Worm (Caenorhabditis elegans): ENCODE results near the gene T09F5.20.

Gene T09F5.20

DNA sequence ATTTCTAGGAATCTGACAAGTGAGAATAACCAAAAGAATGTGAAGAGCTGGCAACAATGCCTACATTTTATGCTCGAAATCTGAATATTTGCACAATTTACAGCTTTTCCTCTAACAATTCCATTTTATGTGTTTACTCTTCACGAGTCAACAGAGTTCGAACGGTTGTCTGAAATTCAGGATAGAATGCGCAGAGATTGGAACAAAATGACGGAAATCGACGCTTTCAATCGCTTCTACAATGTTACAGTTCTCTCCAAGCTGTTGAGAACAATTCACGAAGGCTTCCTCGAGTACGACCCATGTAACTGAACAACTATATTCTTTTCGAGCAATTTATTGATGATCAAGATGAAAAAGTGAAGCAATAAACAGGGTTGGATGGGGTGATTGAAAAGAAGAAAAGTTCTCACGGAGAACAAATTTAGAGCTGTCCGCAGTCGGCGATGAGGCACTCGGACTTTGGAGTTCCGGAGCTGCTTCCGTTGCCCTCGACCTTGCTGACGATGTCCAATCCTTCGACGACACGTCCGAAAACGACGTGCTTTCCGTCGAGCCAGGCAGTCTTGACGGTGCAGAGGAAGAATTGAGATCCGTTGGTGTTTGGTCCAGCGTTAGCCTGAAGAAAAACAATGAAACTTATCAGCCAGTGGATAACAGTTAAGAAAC lies 38.7 kb upstream of the T09F5.20 start, which contains the start of gene Y75B12B.3:
Gene Y75B12B.3 (minus strand): TSS at position 21 of the 669 bp plus-strand sequence.
- TF ChIP-seq ama-1 (optimal IDR thresholded peaks at IDR 0.05), result no peak
- TF ChIP-seq hnd-1 (tag; optimal IDR thresholded peaks at IDR 0.05), result no peak
- TF ChIP-seq B0310.2 (tag; optimal IDR thresholded peaks at IDR 0.05), result no peak
- TF ChIP-seq aly-1 (tag; optimal IDR thresholded peaks at IDR 0.05), result no peak
- no peak for TF ChIP-seq F13C5.2 (tag; optimal IDR thresholded peaks at IDR 0.05)
- no peak for TF ChIP-seq scrt-1 (GFP tag; IDR thresholded peaks at IDR 0.05)
- no peak for TF ChIP-seq pes-1 (GFP tag; IDR thresholded peaks at IDR 0.05)
- TF ChIP-seq ceh-13 (GFP tag; optimal IDR thresholded peaks at IDR 0.05), result no peak
- no peak for TF ChIP-seq tbx-11 (GFP tag; IDR thresholded peaks at IDR 0.05)
- TF ChIP-seq tbx-37 (GFP tag; conservative IDR thresholded peaks at IDR 0.05), result no peak
- no peak for TF ChIP-seq ets-7 (tag; optimal IDR thresholded peaks at IDR 0.05)
- TF ChIP-seq hmg-4 (GFP tag; optimal IDR thresholded peaks at IDR 0.05), result no peak

- no peak for TF ChIP-seq ceh-13 (GFP tag; optimal IDR thresholded peaks at IDR 0.05)
- TF ChIP-seq tbx-37 (GFP tag; conservative IDR thresholded peaks at IDR 0.05), result no peak
- no peak for TF ChIP-seq pes-1 (GFP tag; IDR thresholded peaks at IDR 0.05)
- TF ChIP-seq ama-1 (optimal IDR thresholded peaks at IDR 0.05), result no peak
- no peak for TF ChIP-seq tra-4 (tag; optimal IDR thresholded peaks at IDR 0.05)
- TF ChIP-seq ets-7 (tag; optimal IDR thresholded peaks at IDR 0.05), result no peak
- no peak for TF ChIP-seq scrt-1 (GFP tag; IDR thresholded peaks at IDR 0.05)
- no peak for TF ChIP-seq flt-1 (GFP tag; IDR thresholded peaks at IDR 0.05)
- TF ChIP-seq aly-1 (tag; optimal IDR thresholded peaks at IDR 0.05), result no peak
Measured at ce11 chrV:15184097-15185040, 36.7 kb upstream of the T09F5.20 start, which contains the start of gene Y75B12B.1. Y75B12B.1 (plus strand) TSS chrV:15184699.

- TF ChIP-seq F13C5.2 (tag; optimal IDR thresholded peaks at IDR 0.05), result no peak
- no peak for TF ChIP-seq B0310.2 (tag; optimal IDR thresholded peaks at IDR 0.05)
- TF ChIP-seq ceh-13 (GFP tag; optimal IDR thresholded peaks at IDR 0.05), result no peak
- TF ChIP-seq pes-1 (GFP tag; IDR thresholded peaks at IDR 0.05), result no peak
- TF ChIP-seq flt-1 (GFP tag; IDR thresholded peaks at IDR 0.05), result no peak
Measured at ce11 chrV:15182407-15182806, 34.7 kb upstream of the T09F5.20 start, which contains the start of gene fbxa-84. fbxa-84 (plus strand) TSS chrV:15182440.

DNA sequence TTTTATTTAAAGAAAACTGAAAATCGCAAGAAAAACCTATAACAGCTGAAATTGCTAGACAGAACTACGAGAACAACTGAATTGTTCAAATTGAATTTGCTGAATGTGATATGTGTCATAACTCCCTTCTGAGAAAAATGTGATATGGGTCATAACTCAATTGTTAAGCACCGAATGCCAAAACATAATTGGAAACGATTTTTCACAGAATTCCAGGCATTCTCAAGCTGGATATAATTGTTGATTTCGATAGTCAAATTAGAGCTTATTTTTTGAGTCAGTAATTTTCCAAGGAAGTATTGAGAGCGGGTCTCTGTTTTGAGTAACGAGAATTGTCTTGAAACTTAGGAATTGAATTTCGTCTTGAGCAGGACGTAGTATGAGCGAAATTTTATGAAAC lies 34.2 kb upstream of the T09F5.20 start:
- TF ChIP-seq tra-4 (tag; optimal IDR thresholded peaks at IDR 0.05), result no peak
- no peak for TF ChIP-seq aly-1 (tag; optimal IDR thresholded peaks at IDR 0.05)
- TF ChIP-seq hmg-4 (GFP tag; optimal IDR thresholded peaks at IDR 0.05), result no peak
- no peak for TF ChIP-seq F13C5.2 (tag; optimal IDR thresholded peaks at IDR 0.05)
- no peak for TF ChIP-seq scrt-1 (GFP tag; IDR thresholded peaks at IDR 0.05)
- no peak for TF ChIP-seq tbx-11 (GFP tag; IDR thresholded peaks at IDR 0.05)
- TF ChIP-seq hmbx-1 (tag; optimal IDR thresholded peaks at IDR 0.05), result no peak
- TF ChIP-seq ama-1 (optimal IDR thresholded peaks at IDR 0.05), result no peak
- TF ChIP-seq ceh-36 (tag; optimal IDR thresholded peaks at IDR 0.05), result no peak
- no peak for TF ChIP-seq tbx-37 (GFP tag; conservative IDR thresholded peaks at IDR 0.05)
- no peak for TF ChIP-seq sea-1 (GFP tag; conservative IDR thresholded peaks at IDR 0.05)
- TF ChIP-seq ceh-13 (GFP tag; optimal IDR thresholded peaks at IDR 0.05), result no peak
- no peak for TF ChIP-seq hnd-1 (tag; optimal IDR thresholded peaks at IDR 0.05)
- TF ChIP-seq pes-1 (GFP tag; IDR thresholded peaks at IDR 0.05), result no peak
- TF ChIP-seq B0310.2 (tag; optimal IDR thresholded peaks at IDR 0.05), result no peak
- no peak for TF ChIP-seq flt-1 (GFP tag; IDR thresholded peaks at IDR 0.05)
- no peak for TF ChIP-seq ets-7 (tag; optimal IDR thresholded peaks at IDR 0.05)

DNA sequence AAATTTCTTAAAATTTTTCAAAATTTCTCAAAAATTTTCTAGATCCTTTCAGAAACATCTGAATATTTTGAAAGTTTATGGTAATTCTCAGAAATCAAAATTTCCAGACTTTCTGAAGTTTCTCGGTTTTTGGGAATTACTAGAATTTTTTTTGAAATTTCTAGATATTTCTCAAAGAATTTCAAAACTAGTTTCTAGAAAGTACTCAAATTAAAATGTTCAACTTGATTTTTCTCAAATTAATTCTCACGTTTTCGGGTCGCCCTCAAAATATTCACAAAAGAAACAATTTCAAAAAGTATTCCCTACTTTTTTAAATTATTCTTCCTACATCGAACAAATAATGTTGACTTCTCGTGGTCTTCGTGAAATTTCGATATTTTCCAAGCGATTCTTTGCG lies 32.1 kb upstream of the T09F5.20 start, which contains the start of gene T09F5.10:
Gene T09F5.10 (plus strand): TSS at position 301 of the 400 bp plus-strand sequence.
- TF ChIP-seq ceh-36 (tag; optimal IDR thresholded peaks at IDR 0.05), result no peak
- TF ChIP-seq aly-1 (tag; optimal IDR thresholded peaks at IDR 0.05), result no peak
- no peak for TF ChIP-seq hnd-1 (tag; optimal IDR thresholded peaks at IDR 0.05)
- no peak for TF ChIP-seq pes-1 (GFP tag; IDR thresholded peaks at IDR 0.05)
- no peak for TF ChIP-seq tbx-37 (GFP tag; conservative IDR thresholded peaks at IDR 0.05)
- TF ChIP-seq sea-1 (GFP tag; conservative IDR thresholded peaks at IDR 0.05), result no peak
- no peak for TF ChIP-seq hmg-4 (GFP tag; optimal IDR thresholded peaks at IDR 0.05)
- TF ChIP-seq tbx-11 (GFP tag; IDR thresholded peaks at IDR 0.05), result no peak
- no peak for TF ChIP-seq F13C5.2 (tag; optimal IDR thresholded peaks at IDR 0.05)
- TF ChIP-seq flt-1 (GFP tag; IDR thresholded peaks at IDR 0.05), result no peak
- no peak for TF ChIP-seq ama-1 (optimal IDR thresholded peaks at IDR 0.05)
- no peak for TF ChIP-seq hmbx-1 (tag; optimal IDR thresholded peaks at IDR 0.05)
- no peak for TF ChIP-seq ets-7 (tag; optimal IDR thresholded peaks at IDR 0.05)
- no peak for TF ChIP-seq ceh-13 (GFP tag; optimal IDR thresholded peaks at IDR 0.05)
- TF ChIP-seq B0310.2 (tag; optimal IDR thresholded peaks at IDR 0.05), result no peak
- TF ChIP-seq scrt-1 (GFP tag; IDR thresholded peaks at IDR 0.05), result no peak

DNA sequence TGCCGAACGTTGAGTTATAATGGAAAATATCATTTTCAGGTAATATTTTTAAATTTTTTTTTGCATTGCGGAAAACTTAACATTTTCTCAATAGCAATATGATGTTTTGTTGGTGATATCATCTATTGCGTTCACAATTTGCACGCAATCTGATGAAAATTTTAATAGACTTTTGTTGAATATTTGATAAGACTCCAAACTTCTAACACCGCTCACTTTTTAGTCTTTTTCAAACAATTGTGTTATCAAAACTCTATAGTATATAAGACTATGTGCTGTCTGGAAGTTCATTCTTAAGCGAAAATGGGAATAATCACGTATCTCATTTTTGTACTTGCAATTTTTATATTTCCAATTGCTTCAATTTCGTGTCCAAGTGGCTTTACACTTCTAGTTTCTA lies 27.8 kb upstream of the T09F5.20 start, which contains the start of gene clec-47:
Gene clec-47 (plus strand): TSS at position 301 of the 400 bp plus-strand sequence.
- TF ChIP-seq F13C5.2 (tag; optimal IDR thresholded peaks at IDR 0.05) (no peak), scrt-1 (GFP tag; IDR thresholded peaks at IDR 0.05) (no peak), tbx-11 (GFP tag; IDR thresholded peaks at IDR 0.05) (no peak)

DNA sequence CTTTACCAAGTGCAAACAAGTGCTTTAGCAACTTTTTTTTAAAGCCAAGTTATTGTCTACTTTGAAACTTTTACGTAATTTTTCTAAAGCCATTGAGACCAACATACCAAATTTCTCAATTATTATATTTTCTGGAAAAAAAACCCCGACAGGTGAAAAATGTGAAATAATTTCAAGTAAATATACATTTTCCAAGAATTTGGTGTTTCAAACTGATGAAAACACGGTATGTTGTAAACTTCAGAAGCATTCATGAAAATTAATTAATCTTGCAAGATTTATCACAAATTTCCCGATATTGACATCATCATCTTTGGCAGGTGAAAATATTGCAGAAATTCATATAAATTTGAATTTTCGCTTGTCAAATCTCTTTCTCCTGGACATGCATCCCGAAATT lies 15.0 kb upstream of the T09F5.20 start, which contains the start of gene srz-11:
Gene srz-11 (plus strand): TSS at position 386 of the 400 bp plus-strand sequence.
- TF ChIP-seq tbx-37 (GFP tag; conservative IDR thresholded peaks at IDR 0.05) (no peak), flt-1 (GFP tag; IDR thresholded peaks at IDR 0.05) (no peak), ama-1 (optimal IDR thresholded peaks at IDR 0.05) (no peak), hnd-1 (tag; optimal IDR thresholded peaks at IDR 0.05) (no peak), tbx-11 (GFP tag; IDR thresholded peaks at IDR 0.05) (no peak), B0310.2 (tag; optimal IDR thresholded peaks at IDR 0.05) (no peak)
